Worm (Caenorhabditis elegans) whole organism, L2 larva: Measurements from ENCODE around the gene fbxa-138.

Experiments
- aly-2 ChIP-seq: fragments of 150-350 bp; optimal IDR thresholded peaks from 2 replicates; lab custom pipeline; 2014; ENCODE audit warnings: missing biosample characterization, missing genetic modification characterization
- fos-1 ChIP-seq: fragments of 150-350 bp; optimal IDR thresholded peaks from 2 replicates; lab custom pipeline; 2014; ENCODE audit warnings: missing biosample characterization, missing genetic modification characterization
- lin-39 ChIP-seq: fragments of 150-350 bp; optimal IDR thresholded peaks from 2 replicates; lab custom pipeline; 2014; ENCODE audit warnings: missing biosample characterization, missing genetic modification reagents, missing genetic modification characterization
- nhr-11 ChIP-seq: fragments of 150-350 bp; optimal IDR thresholded peaks from 2 replicates; lab custom pipeline; 2014; ENCODE audit warnings: missing biosample characterization, missing genetic modification characterization
- snpc-4 ChIP-seq: fragments of 150-350 bp; optimal IDR thresholded peaks from 2 replicates; lab custom pipeline; 2014; ENCODE audit warnings: missing biosample characterization, missing genetic modification characterization
- unc-39 ChIP-seq: fragments of 150-350 bp; optimal IDR thresholded peaks from 2 replicates; lab custom pipeline; 2014; ENCODE audit warnings: missing biosample characterization, missing genetic modification characterization
- unc-55 ChIP-seq: fragments of 150-350 bp; sonication (generic microtip); optimal IDR thresholded peaks from 3 replicates; lab custom pipeline; 2014; ENCODE audit warnings: missing biosample characterization, missing genetic modification reagents, missing genetic modification characterization
- ztf-11 ChIP-seq: sonication (generic microtip); optimal IDR thresholded peaks from 2 replicates; lab custom pipeline; 2017; ENCODE audit warnings: missing biosample characterization, missing genetic modification characterization

DNA sequence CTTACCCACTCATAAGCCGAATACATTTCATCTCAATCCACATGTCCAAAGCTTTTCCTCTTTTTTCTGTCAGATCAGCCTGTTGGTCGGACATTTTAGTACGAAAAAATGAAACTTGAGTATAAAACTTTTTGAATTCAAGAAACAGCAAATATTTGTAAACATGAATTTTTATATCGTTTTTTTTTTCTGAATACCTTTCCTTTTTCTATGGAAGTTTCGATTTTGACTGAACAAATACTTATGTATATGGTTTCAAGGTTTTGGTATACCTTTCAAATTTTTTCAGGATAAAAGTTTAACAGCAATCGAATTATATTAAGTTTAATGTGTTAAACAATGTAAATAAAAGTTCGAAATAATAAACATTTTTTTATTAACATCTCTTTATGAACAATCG, 43.8 kb downstream of the fbxa-138 start, which contains the start of gene fbxa-5:
- no peak for TF ChIP-seq ztf-11 (tag; lab: Kevin White, UChicago)
- no peak for TF ChIP-seq nhr-11 (tag; lab: Kevin White, UChicago)
- TF ChIP-seq aly-2 (tag; lab: Kevin White, UChicago), result no peak
- TF ChIP-seq lin-39, result no peak
- TF ChIP-seq unc-39 (tag; lab: Kevin White, UChicago), result no peak
- TF ChIP-seq fos-1 (tag; lab: Kevin White, UChicago), result no peak
- TF ChIP-seq unc-55, result no peak
- no peak for TF ChIP-seq snpc-4 (tag; lab: Kevin White, UChicago)
